Worm (Caenorhabditis elegans): ENCODE data around the gene gsp-2.

gsp-2 gene

DNA sequence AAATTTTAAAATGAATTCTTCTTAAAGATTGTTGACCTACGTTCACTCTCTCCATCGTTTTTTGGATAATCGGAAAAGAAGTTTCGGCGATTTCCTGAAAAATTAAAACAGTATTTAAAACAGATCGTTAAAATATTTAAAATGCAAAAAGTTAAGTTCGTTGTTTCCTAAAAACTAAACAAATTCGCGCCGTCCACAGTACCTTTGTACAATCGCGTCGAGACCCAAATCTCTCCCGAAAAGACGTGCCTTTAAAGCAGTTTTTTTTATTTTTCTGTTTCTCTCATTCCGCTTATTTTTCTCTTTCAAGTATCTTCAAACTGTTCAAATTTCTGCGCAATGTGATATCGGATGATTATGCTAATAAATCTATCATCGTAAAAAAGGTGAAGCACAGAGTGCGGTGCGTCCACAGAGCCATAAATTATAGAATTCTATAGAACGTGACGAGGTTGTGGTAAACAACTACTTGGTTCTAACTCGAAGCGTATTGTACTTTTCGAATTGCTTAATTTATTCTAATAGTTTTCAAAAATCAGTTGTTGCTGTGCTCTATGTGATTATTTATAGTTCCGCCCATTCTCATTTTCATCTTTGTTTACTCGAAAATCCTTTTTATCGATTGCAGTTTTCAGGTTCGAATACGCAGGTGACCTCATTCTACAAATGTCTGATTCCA is 25.6 kb upstream of the gsp-2 start, which contains the start of the genes F56C9.6 and F56C9.3:
Gene F56C9.6 (minus strand): TSS at position 112 of the 679 bp plus-strand sequence.
Gene F56C9.3 (plus strand): TSS at position 629 of the 679 bp plus-strand sequence.
- no peak for TF ChIP-seq unc-62 (GFP tag; optimal IDR thresholded peaks at IDR 0.05)

DNA sequence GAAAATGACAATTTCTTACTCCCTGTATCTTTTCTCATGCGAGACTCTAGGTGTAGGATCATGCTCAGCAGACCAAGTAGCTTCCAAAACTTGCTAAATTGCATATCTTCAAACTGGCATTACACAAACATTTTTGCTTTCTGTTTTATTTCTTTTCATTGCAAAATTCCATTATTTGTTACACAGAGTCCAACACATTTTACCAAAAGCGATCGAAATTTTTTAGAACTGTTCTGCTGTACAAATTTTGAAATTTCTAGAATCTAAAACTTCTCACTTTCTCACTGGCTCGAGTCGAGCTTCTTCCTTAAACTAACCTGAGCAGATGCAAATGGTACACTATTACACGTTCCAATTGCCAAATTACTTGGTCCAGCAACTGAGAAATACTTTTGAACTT is 21.9 kb upstream of the gsp-2 start:
- TF ChIP-seq unc-62 (GFP tag; optimal IDR thresholded peaks at IDR 0.05), result no peak

DNA sequence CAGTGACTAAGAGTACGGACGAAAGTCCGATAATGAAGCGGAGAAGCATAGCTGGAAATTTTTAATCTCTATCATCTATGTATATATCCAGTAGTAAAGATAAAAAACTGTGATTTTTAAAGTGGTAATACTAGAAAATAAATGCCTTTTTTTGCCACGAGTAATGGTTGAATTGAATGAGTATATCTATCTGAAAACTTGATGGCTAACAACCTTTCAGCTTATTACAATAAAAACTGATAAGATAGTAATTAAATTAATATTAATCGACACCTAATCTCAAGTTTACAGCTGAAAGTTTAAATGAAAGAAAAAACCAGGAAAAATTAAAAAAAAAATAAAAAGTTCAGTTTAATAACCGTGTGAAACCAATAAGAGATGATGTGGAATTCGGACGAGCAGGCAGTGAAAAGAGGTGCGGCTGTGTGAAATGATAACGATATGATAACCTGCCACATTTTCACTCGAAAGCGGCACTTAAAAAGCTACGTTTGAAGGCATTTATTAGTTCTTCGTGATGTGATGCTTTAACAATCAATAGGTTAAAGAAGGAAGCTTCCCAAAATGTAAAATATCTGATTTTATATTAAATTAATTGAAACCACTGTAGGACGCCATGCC is 21.4 kb upstream of the gsp-2 start, which contains the start of gene nspg-6:
Gene nspg-6 (minus strand): TSS at position 51 of the 621 bp plus-strand sequence.
- no peak for TF ChIP-seq unc-62 (GFP tag; optimal IDR thresholded peaks at IDR 0.05)

DNA sequence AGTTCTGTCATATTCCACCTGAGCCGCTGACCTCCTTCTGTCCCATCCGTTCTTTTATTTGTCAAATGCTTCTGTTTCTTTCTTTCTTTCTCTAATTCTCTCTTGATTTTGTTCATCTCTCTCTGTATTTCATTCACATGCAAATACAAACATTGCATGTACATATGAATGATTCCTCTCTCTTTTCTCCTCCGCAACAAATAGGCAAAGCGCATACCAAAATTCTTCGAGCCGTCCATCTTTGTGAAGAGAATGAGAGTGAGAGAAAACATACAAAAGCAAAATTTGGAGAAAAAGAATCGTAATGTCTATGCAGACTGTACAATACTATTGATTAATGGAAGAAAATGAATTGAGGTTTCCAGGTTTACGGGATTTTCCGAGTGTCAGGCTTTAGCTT is 19.0 kb upstream of the gsp-2 start:
- no peak for TF ChIP-seq unc-62 (GFP tag; optimal IDR thresholded peaks at IDR 0.05)

DNA sequence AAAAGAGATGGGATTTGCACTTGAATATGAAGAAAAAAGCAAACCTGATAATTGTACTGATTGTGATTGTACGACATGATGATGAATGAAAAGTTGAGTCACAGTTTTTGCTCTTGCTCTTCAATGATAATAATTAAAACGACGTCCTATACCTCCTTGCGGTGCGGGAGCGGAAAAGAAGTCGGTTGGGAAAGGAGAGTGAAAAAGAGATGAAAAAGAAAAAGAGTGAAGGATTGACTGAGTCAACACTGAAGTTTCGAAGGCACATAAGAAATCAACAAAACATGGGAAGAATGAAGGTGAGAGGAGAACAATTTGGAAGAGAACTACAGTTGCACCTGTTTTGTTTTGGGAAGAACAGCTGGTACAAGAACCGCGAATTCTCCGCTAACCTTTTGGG is 17.0 kb upstream of the gsp-2 start, which contains the start of gene F56C9.8:
Gene F56C9.8 (minus strand): TSS at position 120 of the 400 bp plus-strand sequence.
- TF ChIP-seq unc-62 (GFP tag; optimal IDR thresholded peaks at IDR 0.05), result no peak

DNA sequence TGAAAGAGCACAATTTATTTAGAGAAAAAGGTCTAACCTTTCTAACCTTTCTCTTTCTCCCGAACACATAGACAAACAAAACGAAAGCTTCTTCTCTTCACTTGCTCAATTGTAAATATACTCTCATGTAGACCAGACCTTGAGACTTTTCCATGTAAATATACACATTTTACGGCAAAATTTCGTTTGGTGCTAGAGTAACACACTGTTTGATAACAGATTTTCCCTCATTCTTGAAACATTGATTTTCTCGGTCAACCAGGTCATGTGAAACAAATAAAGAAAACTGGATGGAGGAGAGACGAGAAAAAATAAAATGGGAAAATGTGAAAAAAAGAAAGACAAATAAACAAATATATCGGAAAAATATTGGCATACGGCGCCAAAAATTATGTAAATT is 14.4 kb upstream of the gsp-2 start:
- TF ChIP-seq unc-62 (GFP tag; optimal IDR thresholded peaks at IDR 0.05), result no peak

DNA sequence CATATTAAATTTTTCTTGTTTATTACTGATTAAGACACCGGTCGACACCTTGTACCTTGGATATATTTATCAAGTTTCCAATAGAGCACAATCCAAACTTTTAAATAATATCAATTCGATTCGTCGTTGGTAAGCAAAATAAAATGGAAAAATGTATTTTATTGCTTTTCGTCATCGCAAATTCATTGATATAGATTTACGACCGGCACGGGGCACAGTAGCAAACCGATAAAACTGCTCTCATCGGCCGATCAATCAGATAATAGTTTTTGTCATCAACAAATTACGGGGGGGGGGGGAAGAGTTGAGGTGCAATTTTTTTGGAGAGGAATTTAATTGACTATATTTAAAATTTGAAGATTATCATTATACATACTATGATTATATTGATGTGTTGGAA is 13.1 kb upstream of the gsp-2 start:
- no peak for TF ChIP-seq unc-62 (GFP tag; optimal IDR thresholded peaks at IDR 0.05)

DNA sequence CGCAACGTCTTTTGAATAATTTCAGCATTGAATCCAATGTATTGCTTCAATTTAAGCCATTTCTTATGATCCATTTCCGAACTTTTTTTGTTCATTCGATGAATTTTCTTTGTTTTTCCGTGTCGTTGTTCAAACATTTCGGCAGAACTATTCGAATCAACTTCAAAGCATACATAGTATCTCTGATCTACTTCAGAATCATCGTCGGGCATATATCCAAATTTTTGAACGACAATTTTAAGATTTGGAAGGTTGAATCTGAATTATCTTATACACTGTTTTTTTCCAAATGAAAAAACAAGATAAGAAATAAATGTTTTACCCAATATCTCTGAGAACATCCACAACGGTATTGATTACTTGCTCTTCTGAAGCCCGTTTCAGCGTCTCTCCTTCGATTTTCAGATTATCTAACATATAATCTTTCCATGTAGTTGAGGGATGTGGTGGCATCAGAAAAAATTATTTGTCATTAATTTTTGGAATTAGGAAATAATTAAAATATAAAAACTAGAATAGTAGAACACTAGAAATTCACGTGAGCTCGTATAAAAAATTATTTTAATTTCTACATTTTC is 7.1 kb upstream of the gsp-2 start, which contains the start of gene lab-2:
Gene lab-2 (minus strand): TSS at position 453 of the 578 bp plus-strand sequence.
- TF ChIP-seq unc-62 (GFP tag; optimal IDR thresholded peaks at IDR 0.05), result no peak

DNA sequence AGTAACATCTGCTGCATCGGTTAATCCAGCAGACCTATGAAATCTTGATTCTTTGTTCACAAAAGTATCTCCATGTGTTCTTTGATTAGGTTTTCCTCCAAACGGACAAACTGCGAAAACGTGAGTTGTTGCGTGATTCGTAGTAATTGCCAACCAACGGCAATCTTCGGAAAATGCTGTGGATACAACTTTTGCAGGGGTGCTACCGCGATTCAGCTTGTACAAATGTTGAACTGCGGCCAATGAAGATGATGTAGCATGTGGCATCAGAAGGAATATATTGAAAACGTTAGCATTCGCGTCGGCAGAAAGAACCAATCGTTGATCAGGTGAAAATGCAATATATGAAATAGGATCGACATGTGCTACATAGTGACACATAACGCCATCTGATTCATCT is 4.7 kb upstream of the gsp-2 start:
- TF ChIP-seq unc-62 (GFP tag; optimal IDR thresholded peaks at IDR 0.05), result no peak

DNA sequence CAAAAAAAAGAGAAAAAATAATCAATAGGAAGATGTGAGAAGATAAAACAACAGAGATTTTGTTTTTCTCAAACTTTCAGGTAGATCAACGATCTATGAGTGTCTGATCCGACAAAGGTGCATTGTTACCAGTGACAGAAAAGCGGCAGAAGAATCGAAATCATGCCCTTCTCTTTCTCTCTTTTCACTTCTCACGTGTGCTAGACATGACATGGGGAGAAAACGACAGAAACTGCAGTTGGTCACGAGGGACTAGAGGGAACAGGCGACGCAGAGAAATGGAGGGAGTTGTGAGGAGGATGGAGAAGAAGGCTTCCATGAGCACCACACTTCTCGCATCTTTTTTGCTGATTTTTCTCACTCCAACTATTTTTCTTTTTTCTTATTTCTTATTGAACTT is 1.2 kb upstream of the gsp-2 start, which contains the start of gene F56C9.10:
Gene F56C9.10 (minus strand): TSS at position 97 of the 400 bp plus-strand sequence.
- TF ChIP-seq unc-62 (GFP tag; optimal IDR thresholded peaks at IDR 0.05), result no peak

DNA sequence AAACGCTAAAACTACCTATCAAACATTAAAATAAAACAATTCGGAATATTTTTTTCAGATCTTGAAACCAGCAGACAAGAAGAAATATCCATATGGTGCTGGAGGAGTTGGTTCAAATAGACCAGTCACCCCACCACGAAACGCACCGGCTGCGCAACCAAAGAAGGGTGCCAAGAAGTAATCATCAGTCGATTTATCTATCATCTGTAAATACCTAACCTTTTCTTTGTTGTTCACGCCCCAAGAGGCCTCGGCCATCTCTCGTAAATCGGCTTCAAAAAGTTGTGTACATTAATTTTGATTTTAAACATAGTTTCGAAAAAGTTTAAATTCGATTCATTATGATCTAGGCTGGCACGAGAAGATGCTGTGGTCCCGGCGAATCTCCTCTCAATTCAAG is 1.6 kb downstream of the gsp-2 start:
- no peak for TF ChIP-seq unc-62 (GFP tag; optimal IDR thresholded peaks at IDR 0.05)

DNA sequence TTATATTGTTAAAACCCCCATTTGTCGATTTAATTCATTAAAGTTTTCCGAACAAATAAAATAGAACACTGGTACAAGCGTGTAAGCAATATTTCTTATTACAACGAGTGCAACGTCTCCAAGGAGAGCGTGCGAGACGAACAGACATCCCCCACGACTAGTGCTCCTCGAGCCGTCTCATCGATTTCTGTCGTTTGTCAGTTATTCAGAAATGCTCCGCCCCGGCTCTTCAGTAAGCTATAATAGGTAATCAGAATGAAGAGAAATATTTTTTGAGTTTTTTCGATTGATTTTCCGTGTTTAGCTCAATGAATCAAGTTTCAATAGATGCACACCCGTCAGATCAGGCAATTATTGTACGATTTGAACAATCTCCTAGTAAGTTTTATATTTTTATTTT is 2.3 kb downstream of the gsp-2 start, which contains the start of gene kap-1:
Gene kap-1 (plus strand): TSS at position 143 of the 400 bp plus-strand sequence.
- no peak for TF ChIP-seq unc-62 (GFP tag; optimal IDR thresholded peaks at IDR 0.05)

DNA sequence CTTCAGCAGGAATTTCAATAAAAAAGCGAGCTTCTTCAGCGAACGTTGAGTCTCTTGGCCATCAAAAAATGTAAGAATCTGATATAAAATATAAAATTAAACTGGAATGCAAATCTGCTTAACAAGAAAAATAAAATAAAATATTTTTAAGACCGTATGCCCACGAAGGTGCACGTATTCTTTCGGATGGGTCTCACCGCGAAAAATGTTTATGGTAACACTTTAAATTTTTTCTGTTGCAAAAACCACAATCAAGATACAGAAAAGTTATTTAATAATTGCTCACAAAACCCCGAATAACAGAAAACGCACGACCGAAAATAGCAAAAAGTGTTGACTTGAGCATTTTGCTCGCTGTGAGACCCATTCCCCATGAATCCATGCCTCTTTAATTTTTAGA is 2.8 kb downstream of the gsp-2 start:
- no peak for TF ChIP-seq unc-62 (GFP tag; optimal IDR thresholded peaks at IDR 0.05)

DNA sequence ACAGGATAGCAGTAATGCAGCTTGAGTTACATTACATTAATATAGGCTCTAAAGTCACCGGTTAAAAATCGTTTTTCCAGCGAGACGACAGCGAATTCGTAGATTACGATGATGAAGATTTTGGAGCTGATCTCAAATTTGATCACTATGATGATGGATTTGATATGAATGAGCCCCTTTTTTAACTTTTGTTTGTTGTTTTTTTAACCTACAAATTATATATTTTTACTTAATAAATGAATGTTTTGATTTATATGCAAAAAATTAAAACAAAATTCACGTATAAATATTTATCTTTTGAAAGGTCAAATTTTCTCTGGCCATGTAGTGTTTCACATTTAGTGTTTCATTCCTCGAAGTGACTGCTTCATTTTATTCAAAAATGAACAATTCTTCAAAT is 7.0 kb downstream of the gsp-2 start, which contains the start of gene F08F8.6:
Gene F08F8.6 (plus strand): TSS at position 301 of the 400 bp plus-strand sequence.
- TF ChIP-seq unc-62 (GFP tag; optimal IDR thresholded peaks at IDR 0.05), result no peak

DNA sequence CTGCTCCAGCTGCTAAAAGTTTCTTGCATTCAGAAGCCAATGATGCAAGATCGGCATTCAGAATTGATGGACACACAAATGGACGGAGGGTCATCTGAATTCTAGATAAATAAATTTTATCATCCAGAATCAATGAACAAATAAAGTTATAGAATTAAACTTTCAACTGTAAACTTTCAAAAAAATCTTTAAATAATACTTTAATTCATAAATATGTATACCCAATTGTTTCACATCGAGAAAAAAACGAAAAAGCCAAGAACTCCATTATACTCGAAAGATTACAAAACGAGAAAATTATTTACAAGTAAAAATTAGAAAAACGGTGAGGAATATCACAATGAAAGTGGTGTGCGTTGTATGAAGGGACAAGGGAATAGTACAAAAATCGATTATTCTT is 10.7 kb downstream of the gsp-2 start, which contains the start of gene F08F8.7:
Gene F08F8.7 (minus strand): TSS at position 101 of the 400 bp plus-strand sequence.
- no peak for TF ChIP-seq unc-62 (GFP tag; optimal IDR thresholded peaks at IDR 0.05)

DNA sequence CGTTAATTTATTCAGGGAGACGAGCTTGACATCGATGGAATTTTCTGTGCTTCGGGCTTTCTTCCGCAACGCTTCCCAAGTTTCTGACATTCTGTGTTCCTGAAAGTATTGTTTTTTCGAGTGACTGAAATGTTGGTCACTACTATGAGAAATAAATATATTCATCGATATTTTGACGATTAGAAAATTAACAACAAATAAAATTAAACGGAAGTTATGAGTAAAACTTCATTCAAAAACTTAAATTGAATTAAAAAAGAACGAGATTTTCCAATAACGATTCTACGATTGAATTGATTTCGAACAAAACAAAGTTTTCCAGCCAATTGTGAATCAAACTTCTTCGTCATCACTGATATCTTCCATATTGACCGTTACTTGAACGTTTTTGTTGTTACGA is 12.7 kb downstream of the gsp-2 start, which contains the start of gene gos-28:
Gene gos-28 (minus strand): TSS at position 101 of the 400 bp plus-strand sequence.
- TF ChIP-seq unc-62 (GFP tag; optimal IDR thresholded peaks at IDR 0.05), result no peak
